Worm (Caenorhabditis elegans) whole organism, L1 larva: ENCODE data around the gene chil-5.

Source experiments
- egl-27 ChIP-seq, 2 experiments: fragments of 150-350 bp in 1 of 2; sonication (generic microtip); optimal IDR thresholded peaks; 3 replicates each; lab custom pipeline; 2017 to 2018; ENCODE audit warnings: missing biosample characterization in 2 of 2, missing genetic modification characterization in 2 of 2, missing genetic modification reagents in 2 of 2
- mdl-1 ChIP-seq, 2 experiments: fragments of 150-350 bp; optimal IDR thresholded peaks; 2 replicates each; lab custom pipeline; 2014 to 2017; ENCODE audit warnings: missing biosample characterization in 2 of 2, missing genetic modification characterization in 2 of 2, inconsistent platforms in 1 of 2
- sox-4 ChIP-seq: sonication (generic microtip); optimal IDR thresholded peaks from 2 replicates; lab custom pipeline; 2016; ENCODE audit warnings: missing genetic modification characterization, missing compliant biosample characterization
- ztf-11 ChIP-seq, 2 experiments: sonication (generic microtip); optimal IDR thresholded peaks; 2 replicates each; lab custom pipeline; 2016 to 2017; ENCODE audit warnings: missing genetic modification characterization in 2 of 2, missing biosample characterization in 1 of 2, missing compliant biosample characterization in 1 of 2

DNA sequence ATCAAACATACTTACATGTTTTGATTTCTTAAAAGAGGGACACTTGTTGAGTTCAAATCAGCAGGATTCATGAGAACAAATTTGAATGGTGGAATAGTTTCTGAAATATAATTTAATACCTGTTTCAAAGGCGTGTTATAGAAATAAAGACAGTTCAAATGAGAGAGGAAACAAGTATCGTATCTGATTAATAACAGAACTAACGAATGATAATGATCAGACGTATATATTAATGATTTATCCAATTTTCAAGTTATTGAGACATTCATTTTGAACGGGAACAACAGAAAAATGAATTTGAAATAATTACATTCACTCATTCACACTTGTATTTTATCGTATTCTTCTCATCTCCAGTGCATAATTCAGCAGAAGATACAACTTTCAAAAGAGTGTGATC is 3.9 kb downstream of the chil-5 start, which contains the start of gene chil-4:
- TF ChIP-seq egl-27 (tag; optimal IDR thresholded peaks at IDR 0.05; lab: Kevin White, UChicago), result no peak
- no peak for TF ChIP-seq sox-4 (tag; lab: Kevin White, UChicago)
- TF ChIP-seq ztf-11 (tag; optimal IDR thresholded peaks at IDR 0.05; lab: Kevin White, UChicago), result no peak
- no peak for TF ChIP-seq mdl-1 (tag; optimal IDR thresholded peaks at IDR 0.05; lab: Kevin White, UChicago)
